Fruit fly (Drosophila melanogaster): Measurements from ENCODE around the gene Tom40.
A peak's percentile ranks its signal among the peaks of the same experiment; 100 is the strongest.

dm6 chrX:7698000-7698896, 38.4 kb upstream of the Tom40 start:
- peak; percentile 96 for TF ChIP-seq CG14711 (tag; optimal IDR thresholded peaks at IDR 0.05)
- peak; percentile 95 for TF ChIP-seq Crg-1 (GFP tag; optimal IDR thresholded peaks at IDR 0.05)
- peak; percentile 92 for TF ChIP-seq CG7045 (GFP tag; optimal IDR thresholded peaks at IDR 0.05)
- peak; percentile 85 for TF ChIP-seq ovo (GFP tag; optimal IDR thresholded peaks at IDR 0.05)
- TF ChIP-seq CG7101 (tag; optimal IDR thresholded peaks at IDR 0.05), result peak; percentile 98
- TF ChIP-seq bab1 (GFP tag; optimal IDR thresholded peaks at IDR 0.05), result peak; percentile 99
- peak; percentile 71 for TF ChIP-seq toe (GFP tag; optimal IDR thresholded peaks at IDR 0.05)
- peak; percentile 99 for TF ChIP-seq tj (GFP tag; optimal IDR thresholded peaks at IDR 0.05)
- peak; percentile 88 for TF ChIP-seq Mnt (GFP tag; optimal IDR thresholded peaks at IDR 0.05)
- TF ChIP-seq kay (GFP tag; ENCODE audit: borderline replicate concordance), result peak; percentile 61
- peak; percentile 90 for TF ChIP-seq pad (GFP tag; optimal IDR thresholded peaks at IDR 0.05)
- TF ChIP-seq cic (GFP tag; optimal IDR thresholded peaks at IDR 0.05), result peak; percentile 74
- peak; percentile 90 for TF ChIP-seq CG33017 (tag; optimal IDR thresholded peaks at IDR 0.05)
- TF ChIP-seq cnc (optimal IDR thresholded peaks at IDR 0.05), result no peak
